Worm (Caenorhabditis elegans): Measurements from ENCODE around the gene idpc-7.
A peak's percentile ranks its signal among the peaks of the same experiment; 100 is the strongest.

Gene idpc-7

DNA sequence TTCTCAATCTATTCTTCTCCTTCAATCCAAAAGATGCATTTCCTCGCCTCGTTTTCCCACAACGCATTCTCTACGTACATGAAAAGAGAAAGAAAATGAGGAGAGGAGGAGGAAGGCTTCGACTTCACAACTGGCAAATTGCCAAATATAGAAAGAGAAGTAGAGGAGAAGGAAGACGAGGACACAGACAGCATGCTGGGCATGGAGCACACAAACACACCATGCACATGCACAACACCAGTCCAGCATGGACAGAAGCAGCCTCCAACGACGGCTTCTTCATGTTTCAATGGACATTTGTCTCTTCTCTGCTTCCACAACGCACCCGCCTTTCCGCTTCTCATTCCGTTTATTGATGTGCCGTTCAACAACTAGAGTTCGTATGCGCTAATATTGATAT, 45.8 kb upstream of the idpc-7 start (continued):
- no peak for TF ChIP-seq sem-4 (tag; optimal IDR thresholded peaks at IDR 0.05)

DNA sequence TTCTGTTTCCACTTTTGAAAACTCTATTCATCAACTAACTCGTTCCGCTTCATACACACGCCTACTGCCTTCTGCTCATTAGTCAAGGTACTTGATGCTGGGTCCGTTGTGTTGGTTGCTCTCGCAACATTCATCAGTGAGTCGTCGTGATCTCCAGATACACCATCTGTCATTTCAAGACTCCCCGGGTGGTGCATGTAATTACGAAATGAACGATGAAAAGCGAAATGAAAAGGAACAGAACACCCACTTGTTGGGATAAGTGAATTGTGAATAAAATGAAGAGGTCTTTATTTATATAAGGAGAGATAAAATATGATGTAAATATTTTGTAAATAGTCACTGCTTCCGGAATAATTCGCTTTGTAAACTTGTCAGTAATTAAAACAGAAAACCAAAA, 45.1 kb upstream of the idpc-7 start:
- no peak for TF ChIP-seq mbf-1 (tag; optimal IDR thresholded peaks at IDR 0.05)
- no peak for TF ChIP-seq dmd-4 (tag; optimal IDR thresholded peaks at IDR 0.05)
- TF ChIP-seq sma-3 (GFP tag; optimal IDR thresholded peaks at IDR 0.05) = no peak
- no peak for TF ChIP-seq aly-2 (tag; optimal IDR thresholded peaks at IDR 0.05)
- no peak for TF ChIP-seq elt-3 (tag; optimal IDR thresholded peaks at IDR 0.05)
- no peak for TF ChIP-seq nhr-12 (tag; optimal IDR thresholded peaks at IDR 0.05)
- no peak for TF ChIP-seq ztf-1 (GFP tag; conservative IDR thresholded peaks at IDR 0.05)
- TF ChIP-seq sma-9 (GFP tag; optimal IDR thresholded peaks at IDR 0.05) = no peak
- no peak for TF ChIP-seq sma-9 (tag; optimal IDR thresholded peaks at IDR 0.05)
- no peak for TF ChIP-seq nhr-6 (tag; optimal IDR thresholded peaks at IDR 0.05)
- no peak for TF ChIP-seq sem-4 (tag; optimal IDR thresholded peaks at IDR 0.05)

DNA sequence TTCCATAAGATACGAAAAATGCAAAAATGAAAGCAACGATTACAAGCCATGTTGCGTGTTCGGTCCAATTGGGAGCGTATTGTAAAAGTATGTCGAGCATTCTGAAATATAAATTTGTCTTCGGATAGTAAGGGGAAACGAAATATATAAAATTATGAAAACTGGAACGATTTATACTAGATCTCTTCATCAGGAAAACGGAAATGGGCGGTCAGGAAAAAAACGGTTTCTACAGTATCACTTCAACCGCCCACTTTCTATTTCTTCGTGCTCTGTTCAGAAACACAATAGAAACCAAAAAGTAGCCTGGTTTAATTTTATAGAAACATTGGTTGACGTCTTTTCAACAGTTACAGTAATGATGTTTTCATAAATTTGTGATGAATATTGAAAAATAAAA, 42.7 kb upstream of the idpc-7 start, which contains the start of gene pitr-4:
Gene pitr-4, minus strand, starts transcription at position 101 of the 400 bp plus-strand sequence.
- TF ChIP-seq crh-2 (tag; optimal IDR thresholded peaks at IDR 0.05) = no peak
- TF ChIP-seq ceh-82 (tag; optimal IDR thresholded peaks at IDR 0.05) = no peak
- no peak for TF ChIP-seq lin-11 (tag; optimal IDR thresholded peaks at IDR 0.05)
- no peak for TF ChIP-seq sma-3 (GFP tag; optimal IDR thresholded peaks at IDR 0.05)
- TF ChIP-seq nhr-10 (tag; optimal IDR thresholded peaks at IDR 0.05) = no peak
- no peak for TF ChIP-seq blmp-1 (tag; optimal IDR thresholded peaks at IDR 0.05; ENCODE audit: insufficient read depth)
- TF ChIP-seq nhr-11 (tag; optimal IDR thresholded peaks at IDR 0.05) = no peak
- TF ChIP-seq F13H6.1 (tag; optimal IDR thresholded peaks at IDR 0.05) = no peak
- no peak for TF ChIP-seq alr-1 (tag; optimal IDR thresholded peaks at IDR 0.05)
- no peak for TF ChIP-seq mab-5 (tag; optimal IDR thresholded peaks at IDR 0.05)
- no peak for TF ChIP-seq nhr-25 (tag; optimal IDR thresholded peaks at IDR 0.05)
- no peak for TF ChIP-seq unc-55 (GFP tag; optimal IDR thresholded peaks at IDR 0.05)
- TF ChIP-seq nhr-12 (tag; optimal IDR thresholded peaks at IDR 0.05) = no peak
- no peak for TF ChIP-seq zag-1 (tag; optimal IDR thresholded peaks at IDR 0.05)
- no peak for TF ChIP-seq ceh-16 (tag; optimal IDR thresholded peaks at IDR 0.05)
- no peak for TF ChIP-seq aly-2 (tag; optimal IDR thresholded peaks at IDR 0.05)
- no peak for TF ChIP-seq mdl-1 (tag; optimal IDR thresholded peaks at IDR 0.05)

DNA sequence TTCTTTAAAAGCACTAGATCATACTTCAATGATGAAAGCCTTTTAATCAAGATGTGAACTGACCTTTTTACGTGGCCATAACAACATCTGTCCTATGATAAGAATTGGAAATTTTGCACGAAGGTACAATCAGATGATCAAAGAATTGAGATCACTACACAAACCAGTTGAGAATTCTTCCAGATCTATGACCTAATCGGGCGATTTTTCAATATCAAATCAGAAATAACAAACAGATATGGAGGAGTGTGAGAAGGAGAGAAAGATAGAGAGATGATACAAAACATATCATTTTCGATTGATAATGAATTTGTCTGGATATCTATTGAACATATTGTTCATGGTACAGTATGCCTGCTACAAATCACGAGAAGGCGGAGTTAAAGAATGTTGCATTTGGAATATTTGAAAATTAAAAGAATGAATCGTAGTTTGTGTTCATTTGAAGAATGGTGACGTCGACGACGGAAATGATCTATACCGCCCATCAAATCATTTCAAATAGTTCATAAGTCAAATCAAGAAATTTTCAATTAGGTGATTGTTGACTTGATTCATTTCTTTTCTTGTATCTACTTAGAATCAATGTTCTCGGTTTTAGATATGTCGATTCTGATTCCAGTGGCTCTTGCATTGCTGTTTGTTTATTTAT, 35.5 kb upstream of the idpc-7 start, which contains the start of gene cyp-29A4:
Gene cyp-29A4, plus strand, starts transcription at position 602 of the 652 bp plus-strand sequence.
- TF ChIP-seq ztf-11 (tag; optimal IDR thresholded peaks at IDR 0.05) = no peak
- no peak for TF ChIP-seq snpc-4 (tag; optimal IDR thresholded peaks at IDR 0.05)
- peak; percentile 35 for TF ChIP-seq sma-9 (GFP tag; optimal IDR thresholded peaks at IDR 0.05)
- no peak for TF ChIP-seq sma-9 (tag; optimal IDR thresholded peaks at IDR 0.05)
- peak; percentile 23 for TF ChIP-seq nhr-129 (tag; optimal IDR thresholded peaks at IDR 0.05)
- TF ChIP-seq nhr-21 (tag; optimal IDR thresholded peaks at IDR 0.05) = peak; percentile 48
- TF ChIP-seq ZK546.5 (tag; optimal IDR thresholded peaks at IDR 0.05) = no peak

DNA sequence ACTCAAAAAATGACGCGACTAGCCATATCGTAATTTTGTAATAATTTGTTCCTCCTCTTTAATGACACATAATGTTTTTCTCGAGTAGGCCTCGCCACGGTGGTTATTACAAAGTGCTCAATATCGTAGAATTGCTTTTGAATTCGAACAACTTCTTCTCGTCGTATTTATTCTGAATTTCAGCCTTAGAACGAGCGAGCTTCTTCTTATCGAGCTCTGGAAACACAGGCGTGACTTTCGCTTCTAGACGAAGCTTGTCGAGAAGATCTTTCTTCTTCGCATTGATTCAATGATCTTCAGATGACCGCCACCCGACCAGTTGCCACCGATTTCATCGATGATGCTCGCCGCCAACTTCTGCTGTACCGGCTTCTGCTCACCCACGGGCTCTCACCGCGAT, 32.5 kb upstream of the idpc-7 start, which contains the start of gene T06E4.21:
Gene T06E4.21, plus strand, starts transcription at position 301 of the 400 bp plus-strand sequence.
- TF ChIP-seq nhr-10 (tag; optimal IDR thresholded peaks at IDR 0.05) = no peak
- TF ChIP-seq elt-3 (tag; optimal IDR thresholded peaks at IDR 0.05) = no peak
- TF ChIP-seq unc-55 (GFP tag; optimal IDR thresholded peaks at IDR 0.05) = no peak
- no peak for TF ChIP-seq nhr-12 (tag; optimal IDR thresholded peaks at IDR 0.05)
- TF ChIP-seq ztf-11 (tag; optimal IDR thresholded peaks at IDR 0.05) = no peak
- no peak for TF ChIP-seq skn-1 (tag; optimal IDR thresholded peaks at IDR 0.05)
- no peak for TF ChIP-seq egl-27 (tag; optimal IDR thresholded peaks at IDR 0.05)
- no peak for TF ChIP-seq fos-1 (tag; optimal IDR thresholded peaks at IDR 0.05)
- no peak for TF ChIP-seq ztf-4 (tag; optimal IDR thresholded peaks at IDR 0.05)
- no peak for TF ChIP-seq snpc-4 (tag; optimal IDR thresholded peaks at IDR 0.05)
- TF ChIP-seq alr-1 (tag; optimal IDR thresholded peaks at IDR 0.05) = no peak
- TF ChIP-seq nhr-6 (tag; optimal IDR thresholded peaks at IDR 0.05) = no peak
